Worm (Caenorhabditis elegans) whole organism, late embryonic: Measurements from ENCODE around the gene F21D12.3.

Experiments used
- C38D4.7 ChIP-seq: fragments of 200-800 bp; sonication (Bioruptor generic); optimal IDR thresholded peaks from 2 replicates; lab custom pipeline; 2018; ENCODE audit warnings: mild to moderate bottlenecking, missing genetic modification characterization, moderate library complexity, missing compliant biosample characterization
- F13H6.1 ChIP-seq: sonication (generic microtip); optimal IDR thresholded peaks from 2 replicates; lab custom pipeline; 2016; ENCODE audit warnings: missing genetic modification characterization, missing compliant biosample characterization
- K02D7.2 ChIP-seq: sonication (generic microtip); optimal IDR thresholded peaks from 2 replicates; lab custom pipeline; 2017; ENCODE audit warnings: mild to moderate bottlenecking, missing genetic modification characterization, missing compliant biosample characterization
- K09A11.1 ChIP-seq: sonication (generic microtip); optimal IDR thresholded peaks from 2 replicates; lab custom pipeline; 2017; ENCODE audit warnings: antibody characterized with exemption, mild to moderate bottlenecking, missing genetic modification characterization, missing compliant biosample characterization; ENCODE audit not compliant: insufficient read depth
- Y22D7AL.16 ChIP-seq: sonication (generic microtip); optimal IDR thresholded peaks from 2 replicates; lab custom pipeline; 2016; ENCODE audit warnings: missing genetic modification characterization, missing compliant biosample characterization
- ama-1 ChIP-seq: fragments of 150-350 bp; optimal IDR thresholded peaks from 2 replicates; lab custom pipeline; 2014
- ceh-14 ChIP-seq: sonication (generic microtip); optimal IDR thresholded peaks from 2 replicates; lab custom pipeline; 2016; ENCODE audit warnings: missing genotype, missing genetic modification characterization, missing compliant biosample characterization
- ceh-2 ChIP-seq: sonication (generic microtip); optimal IDR thresholded peaks from 2 replicates; lab custom pipeline; 2016; ENCODE audit warnings: missing genotype, missing genetic modification characterization, missing compliant biosample characterization
- ceh-22 ChIP-seq: sonication (generic microtip); optimal IDR thresholded peaks from 2 replicates; lab custom pipeline; 2017; ENCODE audit warnings: missing biosample characterization, missing genetic modification characterization
- ceh-30 ChIP-seq: fragments of 150-350 bp; optimal IDR thresholded peaks from 2 replicates; lab custom pipeline; 2014; ENCODE audit warnings: missing biosample characterization, missing genetic modification characterization
- ceh-31 ChIP-seq: sonication (generic microtip); optimal IDR thresholded peaks from 2 replicates; lab custom pipeline; 2016; ENCODE audit warnings: missing genetic modification characterization, missing compliant biosample characterization
- ceh-34 ChIP-seq: sonication (generic microtip); optimal IDR thresholded peaks from 2 replicates; lab custom pipeline; 2016; ENCODE audit warnings: mild to moderate bottlenecking, missing genetic modification characterization, missing compliant biosample characterization
- ceh-6 ChIP-seq: fragments of 200-800 bp; sonication (Bioruptor generic); optimal IDR thresholded peaks from 2 replicates; lab custom pipeline; 2018; ENCODE audit warnings: mild to moderate bottlenecking, missing genetic modification characterization, missing compliant biosample characterization
- ceh-9 ChIP-seq: sonication (generic microtip); optimal IDR thresholded peaks from 2 replicates; lab custom pipeline; 2016; ENCODE audit warnings: mild to moderate bottlenecking, missing genetic modification characterization, inconsistent platforms, missing compliant biosample characterization
- dmd-4 ChIP-seq: sonication (generic microtip); optimal IDR thresholded peaks from 2 replicates; lab custom pipeline; 2016; ENCODE audit warnings: borderline replicate concordance, missing genetic modification characterization, missing compliant biosample characterization
- elt-2 ChIP-seq: sonication (generic microtip); optimal IDR thresholded peaks from 2 replicates; lab custom pipeline; 2016; ENCODE audit warnings: missing genetic modification reagents, missing genetic modification characterization, missing compliant biosample characterization
- elt-4 ChIP-seq: sonication (generic microtip); optimal IDR thresholded peaks from 2 replicates; lab custom pipeline; 2016; ENCODE audit warnings: missing genetic modification characterization, missing compliant biosample characterization
- eyg-1 ChIP-seq: sonication (generic microtip); optimal IDR thresholded peaks from 2 replicates; lab custom pipeline; 2016; ENCODE audit warnings: missing genotype, missing genetic modification characterization, missing compliant biosample characterization
- gmeb-2 ChIP-seq: sonication (generic microtip); optimal IDR thresholded peaks from 2 replicates; lab custom pipeline; 2016; ENCODE audit warnings: missing genetic modification characterization, inconsistent platforms, missing compliant biosample characterization
- hlh-13 ChIP-seq: fragments of 200-800 bp; sonication (Bioruptor generic); optimal IDR thresholded peaks from 2 replicates; lab custom pipeline; 2018; ENCODE audit warnings: mild to moderate bottlenecking, missing genetic modification characterization, missing compliant biosample characterization
- hlh-15 ChIP-seq: sonication (generic microtip); optimal IDR thresholded peaks from 2 replicates; lab custom pipeline; 2016; ENCODE audit warnings: missing genetic modification characterization, missing compliant biosample characterization
- hlh-6 ChIP-seq: sonication (generic microtip); optimal IDR thresholded peaks from 2 replicates; lab custom pipeline; 2016; ENCODE audit warnings: missing genotype, missing genetic modification characterization, missing compliant biosample characterization
- mec-3 ChIP-seq: sonication (generic microtip); optimal IDR thresholded peaks from 2 replicates; lab custom pipeline; 2016; ENCODE audit warnings: borderline replicate concordance, missing genetic modification characterization, missing compliant biosample characterization
- nfya-1 ChIP-seq: sonication (generic microtip); optimal IDR thresholded peaks from 2 replicates; lab custom pipeline; 2017; ENCODE audit warnings: missing genetic modification characterization, mild to moderate bottlenecking, missing compliant biosample characterization, antibody characterized with exemption, moderate library complexity
- nhr-11 ChIP-seq: fragments of 150-350 bp; optimal IDR thresholded peaks from 2 replicates; lab custom pipeline; 2014; ENCODE audit warnings: missing biosample characterization, missing genetic modification characterization
- npax-4 ChIP-seq: sonication (generic microtip); optimal IDR thresholded peaks from 2 replicates; lab custom pipeline; 2016; ENCODE audit warnings: missing genetic modification characterization, missing compliant biosample characterization
- pag-3 ChIP-seq: sonication (generic microtip); optimal IDR thresholded peaks from 2 replicates; lab custom pipeline; 2016; ENCODE audit warnings: missing compliant biosample characterization, missing genetic modification characterization, borderline replicate concordance
- pat-9 ChIP-seq: fragments of 200-800 bp; sonication (Bioruptor generic); optimal IDR thresholded peaks from 2 replicates; lab custom pipeline; 2018; ENCODE audit warnings: mild to moderate bottlenecking, missing genetic modification characterization, moderate library complexity, missing compliant biosample characterization
- pax-1 ChIP-seq: fragments of 150-350 bp; optimal IDR thresholded peaks from 2 replicates; lab custom pipeline; 2014; ENCODE audit warnings: missing biosample characterization, missing genetic modification characterization
- pha-2 ChIP-seq: sonication (generic microtip); optimal IDR thresholded peaks from 2 replicates; lab custom pipeline; 2017; ENCODE audit warnings: mild to moderate bottlenecking, missing genetic modification characterization, missing compliant biosample characterization
- pqm-1 ChIP-seq: sonication (generic microtip); optimal IDR thresholded peaks from 2 replicates; lab custom pipeline; 2016; ENCODE audit warnings: missing genetic modification characterization, missing compliant biosample characterization
- pros-1 ChIP-seq: fragments of 150-350 bp; optimal IDR thresholded peaks from 2 replicates; lab custom pipeline; 2014; ENCODE audit warnings: missing biosample characterization, missing genetic modification reagents, missing genetic modification characterization
- rnt-1 ChIP-seq: sonication (generic microtip); optimal IDR thresholded peaks from 2 replicates; lab custom pipeline; 2016; ENCODE audit warnings: missing genetic modification characterization, missing compliant biosample characterization
- sdc-2 ChIP-seq: sonication (generic microtip); optimal IDR thresholded peaks from 2 replicates; lab custom pipeline; 2016; ENCODE audit warnings: missing genotype, missing genetic modification characterization, missing compliant biosample characterization
- sox-2 ChIP-seq: fragments of 200-800 bp; sonication (Bioruptor generic); IDR thresholded peaks from 2 replicates; pipeline ENCODE4 v1.3.6; 2022; ENCODE audit warnings: missing genetic modification reagents, missing genetic modification characterization, missing compliant biosample characterization
- sox-4 ChIP-seq: sonication (generic microtip); optimal IDR thresholded peaks from 2 replicates; lab custom pipeline; 2017; ENCODE audit warnings: mild to moderate bottlenecking, missing genetic modification characterization, inconsistent platforms, missing compliant biosample characterization
- syd-9 ChIP-seq: sonication (generic microtip); optimal IDR thresholded peaks from 2 replicates; lab custom pipeline; 2016; ENCODE audit warnings: mild to moderate bottlenecking, missing genetic modification characterization, moderate library complexity, missing compliant biosample characterization
- tbx-2 ChIP-seq: sonication (generic microtip); optimal IDR thresholded peaks from 2 replicates; lab custom pipeline; 2016; ENCODE audit warnings: missing genetic modification characterization, missing compliant biosample characterization
- tbx-7 ChIP-seq: sonication (generic microtip); optimal IDR thresholded peaks from 2 replicates; lab custom pipeline; 2016; ENCODE audit warnings: missing genotype, missing genetic modification characterization, missing compliant biosample characterization
- ttx-3 ChIP-seq: sonication (generic microtip); optimal IDR thresholded peaks from 2 replicates; lab custom pipeline; 2016; ENCODE audit warnings: missing genetic modification reagents, missing genetic modification characterization, missing compliant biosample characterization
- unc-3 ChIP-seq, 2 experiments: fragments of 200-800 bp in 1 of 2; sonication (Bioruptor generic) in 1 of 2; sonication (generic microtip) in 1 of 2; conservative IDR thresholded peaks in 1 of 2; optimal IDR thresholded peaks in 1 of 2; 2 replicates each; pipeline versions ENCODE4 v1.3.6 to Lab custom; 2016 to 2022; ENCODE audit warnings: missing compliant biosample characterization in 2 of 2, missing genetic modification characterization in 2 of 2, missing genetic modification reagents in 1 of 2
- unc-42 ChIP-seq: sonication (generic microtip); optimal IDR thresholded peaks from 2 replicates; lab custom pipeline; 2016; ENCODE audit warnings: missing genotype, missing genetic modification characterization, missing compliant biosample characterization
- zip-5 ChIP-seq: sonication (generic microtip); optimal IDR thresholded peaks from 2 replicates; lab custom pipeline; 2016; ENCODE audit warnings: missing genetic modification characterization, missing compliant biosample characterization
- ztf-16 ChIP-seq: sonication (generic microtip); optimal IDR thresholded peaks from 2 replicates; lab custom pipeline; 2017; ENCODE audit warnings: missing genetic modification characterization, missing compliant biosample characterization

Gene F21D12.3

DNA sequence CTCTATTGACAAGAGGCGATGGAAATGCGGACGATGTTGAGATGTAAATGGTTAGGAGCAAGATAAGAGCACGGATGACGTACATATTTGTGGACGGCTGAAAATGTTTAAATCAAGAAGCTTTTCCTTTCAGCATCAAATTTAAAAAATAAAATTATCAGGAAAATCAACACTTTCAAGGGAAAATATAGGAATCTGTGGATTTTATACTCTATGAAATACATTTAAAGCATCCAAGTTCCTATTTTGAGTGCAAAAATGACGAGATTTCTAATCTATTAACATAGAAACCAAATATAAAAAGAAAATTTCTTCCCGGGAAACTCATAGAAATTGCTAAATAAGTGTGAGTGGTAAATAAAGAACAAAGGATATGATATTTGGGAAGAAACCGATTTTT lies 9.7 kb downstream of the F21D12.3 start, which contains the start of gene F45E12.6:
Gene F45E12.6 (minus strand): TSS at position 101 of the 400 bp plus-strand sequence.
- no peak for TF ChIP-seq rnt-1
- TF ChIP-seq K09A11.1 (tag; lab: Kevin White, UChicago): no peak
- TF ChIP-seq unc-42 (tag; lab: Kevin White, UChicago): no peak
- TF ChIP-seq ceh-2 (tag; lab: Kevin White, UChicago): no peak
- TF ChIP-seq ceh-34 (tag; lab: Kevin White, UChicago): no peak
- no peak for TF ChIP-seq ama-1 (lab: Kevin White, UChicago)
- no peak for TF ChIP-seq ceh-6 (GFP tag; lab: Kevin White, UChicago)
- TF ChIP-seq pax-1 (tag; lab: Kevin White, UChicago): no peak
- TF ChIP-seq mec-3 (tag; lab: Kevin White, UChicago): no peak
- TF ChIP-seq eyg-1: no peak
- TF ChIP-seq gmeb-2 (tag; lab: Kevin White, UChicago): no peak

DNA sequence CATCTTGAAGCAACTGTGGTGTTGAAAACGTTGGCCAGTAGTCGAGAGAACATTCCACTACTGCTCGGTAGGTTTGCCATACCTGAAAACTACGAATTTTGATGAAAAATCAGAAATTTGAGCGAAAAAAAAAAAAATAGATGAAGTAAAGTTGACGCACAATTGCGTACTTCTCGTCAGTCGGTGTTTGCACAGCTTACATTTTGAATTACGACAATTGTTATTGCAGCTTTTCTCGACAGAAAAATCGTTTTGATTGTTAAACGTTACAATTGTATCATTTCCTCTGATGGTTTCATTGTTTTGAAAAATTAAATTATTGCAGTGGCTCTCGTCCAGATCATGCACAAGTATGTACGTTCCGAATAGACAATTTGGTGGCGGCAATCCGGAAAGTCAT lies 13.8 kb downstream of the F21D12.3 start, which contains the start of the genes F45E12.5 and cnep-1:
Gene F45E12.5 (minus strand): TSS at position 93 of the 400 bp plus-strand sequence.
Gene cnep-1 (plus strand): TSS at position 326 of the 400 bp plus-strand sequence.
- TF ChIP-seq ceh-30 (tag; lab: Kevin White, UChicago): no peak
- TF ChIP-seq ceh-2 (tag; lab: Kevin White, UChicago): no peak
- no peak for TF ChIP-seq ama-1 (lab: Kevin White, UChicago)
- TF ChIP-seq tbx-7 (tag; lab: Kevin White, UChicago): no peak
- no peak for TF ChIP-seq elt-2 (tag; lab: Kevin White, UChicago)
- TF ChIP-seq pag-3 (tag; lab: Kevin White, UChicago): no peak
- no peak for TF ChIP-seq npax-4 (tag; lab: Kevin White, UChicago)
- TF ChIP-seq ceh-31 (tag; lab: Kevin White, UChicago): no peak
- no peak for TF ChIP-seq F13H6.1 (tag; lab: Kevin White, UChicago)
- no peak for TF ChIP-seq hlh-6
- TF ChIP-seq nfya-1 (tag; lab: Kevin White, UChicago): no peak
- TF ChIP-seq hlh-15: no peak
- TF ChIP-seq ceh-22: no peak
- TF ChIP-seq pha-2 (tag; lab: Kevin White, UChicago): no peak
- TF ChIP-seq zip-5 (tag; lab: Kevin White, UChicago): no peak
- TF ChIP-seq ttx-3 (tag; lab: Kevin White, UChicago): no peak
- TF ChIP-seq hlh-13 (GFP tag; lab: Kevin White, UChicago): no peak
- TF ChIP-seq ztf-16: no peak
- TF ChIP-seq sox-4 (tag; lab: Kevin White, UChicago): no peak

ce11 chrII:7305558-7305957 lies 18.3 kb downstream of the F21D12.3 start, which contains the start of gene brf-1:
Gene brf-1, plus strand, starts transcription at chrII:7305858.
- TF ChIP-seq pag-3 (tag; lab: Kevin White, UChicago): no peak

DNA sequence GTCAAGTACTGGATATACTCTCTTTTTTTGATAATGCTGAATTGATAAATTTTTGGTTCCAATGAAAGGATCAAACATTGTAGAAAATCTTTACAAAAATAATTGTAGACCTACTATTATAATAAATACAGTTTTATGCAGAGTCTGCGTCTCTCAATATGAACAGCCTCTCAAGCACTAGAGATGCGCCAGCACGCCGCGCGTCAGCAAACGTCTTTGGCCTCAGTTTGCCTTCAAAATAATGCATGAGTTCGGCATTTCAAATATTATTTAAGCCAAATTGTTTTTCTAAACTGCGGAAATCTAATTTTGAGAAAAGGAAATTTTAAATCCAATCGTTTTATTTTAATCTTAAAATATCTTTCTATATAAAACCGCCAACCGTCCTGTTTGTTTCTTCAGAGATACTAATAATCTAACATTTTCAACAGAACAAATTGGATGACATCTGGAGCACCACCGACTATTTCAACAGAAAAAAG lies 22.1 kb downstream of the F21D12.3 start, which contains the start of gene cul-4:
Gene cul-4 (plus strand): TSS at position 432 of the 482 bp plus-strand sequence.
- TF ChIP-seq pax-1 (tag; lab: Kevin White, UChicago) (no peak), sox-2 (GFP tag; lab: Robert Waterston, UW) (no peak), unc-3 (GFP tag; conservative IDR thresholded peaks at IDR 0.05; lab: Robert Waterston, UW) (no peak), unc-3 (tag; optimal IDR thresholded peaks at IDR 0.05; lab: Kevin White, UChicago) (no peak), elt-2 (tag; lab: Kevin White, UChicago) (no peak), pat-9 (tag; lab: Kevin White, UChicago) (no peak), tbx-2 (peak; percentile 12), syd-9 (tag; lab: Kevin White, UChicago) (no peak), sdc-2 (tag; lab: Kevin White, UChicago) (no peak), C38D4.7 (GFP tag; lab: Kevin White, UChicago) (no peak), gmeb-2 (tag; lab: Kevin White, UChicago) (no peak), hlh-15 (no peak), nfya-1 (tag; lab: Kevin White, UChicago) (peak; percentile 40), Y22D7AL.16 (no peak), nhr-11 (tag; lab: Kevin White, UChicago) (no peak), ceh-9 (no peak), ceh-30 (tag; lab: Kevin White, UChicago) (no peak), pqm-1 (tag; lab: Kevin White, UChicago) (no peak), zip-5 (tag; lab: Kevin White, UChicago) (no peak), ceh-2 (tag; lab: Kevin White, UChicago) (peak; percentile 8), elt-4 (no peak), ttx-3 (tag; lab: Kevin White, UChicago) (no peak), pros-1 (no peak), ceh-14 (tag; lab: Kevin White, UChicago) (peak; percentile 14), rnt-1 (no peak), hlh-6 (no peak), K02D7.2 (tag; lab: Kevin White, UChicago) (no peak), dmd-4 (tag; lab: Kevin White, UChicago) (no peak), pha-2 (tag; lab: Kevin White, UChicago) (no peak)
